Fruit fly (Drosophila melanogaster) whole organism, embryonic: ENCODE data around the gene CG12054.

ENCODE experiments used
- Ada2b ChIP-seq: fragments of 200-800 bp; sonication (Bioruptor generic); IDR thresholded peaks from 2 replicates; pipeline ENCODE4 v1.3.6; 2022; ENCODE audit warnings: missing biosample characterization, missing genetic modification characterization
- Asciz ChIP-seq: fragments of 200-800 bp; sonication (Bioruptor generic); optimal IDR thresholded peaks from 2 replicates; lab custom pipeline; 2017; ENCODE audit warnings: missing biosample characterization, mild to moderate bottlenecking, missing genetic modification characterization, missing genetic modification reagents
- CG1024 ChIP-seq: fragments of 200-800 bp; sonication (Bioruptor generic); IDR thresholded peaks from 2 replicates; pipeline ENCODE4 v1.3.6; 2022; ENCODE audit warnings: missing biosample characterization, missing genetic modification characterization
- CG10321 ChIP-seq: fragments of 200-800 bp; sonication (Bioruptor generic); IDR thresholded peaks from 2 replicates; pipeline ENCODE4 v1.3.6; 2022; ENCODE audit warnings: missing biosample characterization, missing genetic modification characterization
- CG11247 ChIP-seq: fragments of 200-800 bp; sonication (Bioruptor generic); IDR thresholded peaks from 2 replicates; pipeline ENCODE4 v1.3.6; 2022; ENCODE audit warnings: missing biosample characterization, missing genetic modification characterization
- CG12299 ChIP-seq: fragments of 200-800 bp; sonication (Bioruptor generic); optimal IDR thresholded peaks from 2 replicates; lab custom pipeline; 2018; ENCODE audit warnings: missing biosample characterization, mild to moderate bottlenecking, missing genetic modification characterization
- CG16779 ChIP-seq: fragments of 200-800 bp; sonication (Bioruptor generic); IDR thresholded peaks from 2 replicates; pipeline ENCODE4 v1.3.6; 2022; ENCODE audit warnings: missing biosample characterization, missing genetic modification characterization
- CG17612 ChIP-seq: fragments of 200-800 bp; sonication (Bioruptor generic); IDR thresholded peaks from 2 replicates; pipeline ENCODE4 v1.3.6; 2022; ENCODE audit warnings: missing biosample characterization, missing genetic modification characterization
- CG17829 ChIP-seq: fragments of 200-800 bp; optimal IDR thresholded peaks from 2 replicates; lab custom pipeline; 2019; ENCODE audit warnings: missing biosample characterization, mild to moderate bottlenecking, missing genetic modification characterization, moderate library complexity
- CG18011 ChIP-seq: fragments of 200-800 bp; sonication (Bioruptor generic); optimal IDR thresholded peaks from 2 replicates; lab custom pipeline; 2017; ENCODE audit warnings: missing biosample characterization, missing genetic modification characterization, mild to moderate bottlenecking, moderate library complexity, missing genotype
- CG31388 ChIP-seq: fragments of 200-800 bp; sonication (Bioruptor generic); optimal IDR thresholded peaks from 2 replicates; lab custom pipeline; 2016; ENCODE audit warnings: missing biosample characterization, missing genetic modification characterization
- CG33213 ChIP-seq: fragments of 200-800 bp; sonication (Bioruptor generic); optimal IDR thresholded peaks from 3 replicates; lab custom pipeline; 2016; ENCODE audit warnings: missing biosample characterization, missing genetic modification characterization
- CG6683 ChIP-seq: fragments of 200-800 bp; sonication (Bioruptor generic); optimal IDR thresholded peaks from 2 replicates; lab custom pipeline; 2017; ENCODE audit warnings: missing biosample characterization, mild to moderate bottlenecking, missing genetic modification characterization, missing genetic modification reagents
- CG6813 ChIP-seq: fragments of 200-800 bp; sonication (Bioruptor generic); optimal IDR thresholded peaks from 2 replicates; lab custom pipeline; 2017; ENCODE audit warnings: missing biosample characterization, missing genetic modification characterization, mild to moderate bottlenecking, moderate library complexity, missing genetic modification reagents
- CG8089 ChIP-seq: fragments of 200-800 bp; sonication (Bioruptor generic); optimal IDR thresholded peaks from 3 replicates; lab custom pipeline; 2016; ENCODE audit warnings: missing biosample characterization, missing genetic modification characterization
- CG9817 ChIP-seq: fragments of 200-800 bp; sonication (Bioruptor generic); optimal IDR thresholded peaks from 2 replicates; lab custom pipeline; 2018; ENCODE audit warnings: missing biosample characterization, mild to moderate bottlenecking, missing genetic modification characterization, moderate library complexity
- CHES-1-like ChIP-seq: fragments of 200-800 bp; sonication (Bioruptor generic); optimal IDR thresholded peaks from 2 replicates; lab custom pipeline; 2016; ENCODE audit warnings: missing biosample characterization, missing genetic modification characterization
- CkIIα-i1 ChIP-seq: fragments of 200-800 bp; sonication (Bioruptor generic); IDR thresholded peaks from 2 replicates; pipeline ENCODE4 v1.3.6; 2022; ENCODE audit warnings: missing biosample characterization, missing genetic modification characterization
- Dfd ChIP-seq, 2 experiments: fragments of >200 bp; optimal IDR thresholded peaks; 2 replicates each; lab custom pipeline; 2017; ENCODE audit warnings: missing biosample characterization in 2 of 2, missing genetic modification characterization in 2 of 2
- Drgx ChIP-seq: fragments of 200-800 bp; sonication (Bioruptor generic); IDR thresholded peaks from 2 replicates; pipeline ENCODE4 v1.3.6; 2022; ENCODE audit warnings: missing biosample characterization, missing genetic modification characterization
- Fer2 ChIP-seq: fragments of 200-800 bp; sonication (Bioruptor generic); optimal IDR thresholded peaks from 2 replicates; lab custom pipeline; 2018; ENCODE audit warnings: missing biosample characterization, mild to moderate bottlenecking, missing genetic modification characterization, moderate library complexity
- Gug ChIP-seq: fragments of 200-800 bp; sonication (Bioruptor generic); IDR thresholded peaks from 4 replicates; pipeline ENCODE4 v1.3.6; 2022; ENCODE audit warnings: missing biosample characterization, missing genetic modification characterization
- Hr78 ChIP-seq, 2 experiments: fragments of 200-800 bp in 1 of 2; fragments of >200 bp in 1 of 2; sonication (Bioruptor generic) in 1 of 2; optimal IDR thresholded peaks; 2 replicates each; lab custom pipeline; 2017 to 2019; ENCODE audit warnings: missing biosample characterization in 2 of 2, missing genetic modification characterization in 2 of 2, mild to moderate bottlenecking in 1 of 2, moderate library complexity in 1 of 2
- Kr ChIP-seq: fragments of 200-800 bp; sonication (Bioruptor generic); optimal IDR thresholded peaks from 2 replicates; lab custom pipeline; 2017; ENCODE audit warnings: missing biosample characterization, mild to moderate bottlenecking, missing genetic modification characterization
- NFAT ChIP-seq: fragments of 200-800 bp; sonication (Bioruptor generic); IDR thresholded peaks from 2 replicates; pipeline ENCODE4 v1.3.6; 2022; ENCODE audit warnings: missing biosample characterization, missing genetic modification characterization
- Neu2 ChIP-seq: fragments of 200-800 bp; sonication (Bioruptor generic); optimal IDR thresholded peaks from 3 replicates; lab custom pipeline; 2016; ENCODE audit warnings: missing biosample characterization, missing genetic modification characterization, borderline replicate concordance
- Spps ChIP-seq: fragments of 200-800 bp; sonication (Bioruptor generic); optimal IDR thresholded peaks from 2 replicates; lab custom pipeline; 2018; ENCODE audit warnings: missing biosample characterization, mild to moderate bottlenecking, missing genetic modification characterization
- Xrp1 ChIP-seq: fragments of 200-800 bp; sonication (Bioruptor generic); IDR thresholded peaks from 2 replicates; pipeline ENCODE4 v1.3.6; 2022; ENCODE audit warnings: missing biosample characterization, missing genetic modification characterization
- ac ChIP-seq: fragments of 200-800 bp; sonication (Bioruptor generic); optimal IDR thresholded peaks from 3 replicates; lab custom pipeline; 2017; ENCODE audit warnings: missing biosample characterization, mild to moderate bottlenecking, missing genetic modification characterization
- amos ChIP-seq: fragments of 200-800 bp; sonication (Bioruptor generic); IDR thresholded peaks from 2 replicates; pipeline ENCODE4 v1.3.6; 2022; ENCODE audit warnings: missing biosample characterization, missing genetic modification characterization; ENCODE audit not compliant: partially characterized antibody
- ase ChIP-seq: fragments of 200-800 bp; sonication (Bioruptor generic); IDR thresholded peaks from 3 replicates; pipeline ENCODE4 v1.3.6; 2022; ENCODE audit warnings: missing biosample characterization, missing genetic modification characterization
- en ChIP-seq: fragments of 200-800 bp; sonication (Bioruptor generic); optimal IDR thresholded peaks from 2 replicates; lab custom pipeline; 2016; ENCODE audit warnings: missing biosample characterization, missing genetic modification characterization
- eyg ChIP-seq: fragments of 200-800 bp; sonication (Bioruptor generic); optimal IDR thresholded peaks from 3 replicates; lab custom pipeline; 2016; ENCODE audit warnings: missing biosample characterization, missing genetic modification characterization
- gro ChIP-seq: fragments of 200-800 bp; sonication (Bioruptor generic); optimal IDR thresholded peaks from 2 replicates; lab custom pipeline; 2016; ENCODE audit warnings: missing biosample characterization, missing genetic modification characterization
- gsb ChIP-seq: fragments of 200-800 bp; sonication (Bioruptor generic); IDR thresholded peaks from 2 replicates; pipeline ENCODE4 v1.3.6; 2022; ENCODE audit warnings: missing biosample characterization, missing genetic modification characterization
- hkb ChIP-seq, 2 experiments: fragments of 200-800 bp in 1 of 2; fragments of >200 bp in 1 of 2; sonication (Bioruptor generic) in 1 of 2; IDR thresholded peaks in 1 of 2; optimal IDR thresholded peaks in 1 of 2; 2 replicates each; pipeline versions ENCODE4 v1.3.6 to Lab custom; 2017 to 2022; ENCODE audit warnings: missing biosample characterization in 1 of 2, missing genetic modification characterization in 1 of 2
- jing ChIP-seq: fragments of 200-800 bp; sonication (Bioruptor generic); optimal IDR thresholded peaks from 2 replicates; lab custom pipeline; 2018; ENCODE audit warnings: missing biosample characterization, mild to moderate bottlenecking, missing genetic modification characterization
- kah ChIP-seq: fragments of 200-800 bp; sonication (Bioruptor generic); optimal IDR thresholded peaks from 2 replicates; lab custom pipeline; 2018; ENCODE audit warnings: missing biosample characterization, mild to moderate bottlenecking, missing genetic modification characterization
- kni ChIP-seq: fragments of 200-800 bp; sonication (Bioruptor generic); optimal IDR thresholded peaks from 3 replicates; lab custom pipeline; 2017; ENCODE audit warnings: mild to moderate bottlenecking, missing biosample characterization, missing genetic modification reagents, missing genetic modification characterization
- lbe ChIP-seq: fragments of 200-800 bp; sonication (Bioruptor generic); optimal IDR thresholded peaks from 2 replicates; lab custom pipeline; 2016; ENCODE audit warnings: missing biosample characterization, mild to moderate bottlenecking, missing genetic modification characterization
- mirr ChIP-seq: fragments of 200-800 bp; sonication (Bioruptor generic); optimal IDR thresholded peaks from 3 replicates; lab custom pipeline; 2018; ENCODE audit warnings: missing biosample characterization, mild to moderate bottlenecking, missing genetic modification characterization
- nerfin-1 ChIP-seq: fragments of 200-800 bp; sonication (Bioruptor generic); optimal IDR thresholded peaks from 3 replicates; lab custom pipeline; 2019; ENCODE audit warnings: missing biosample characterization, mild to moderate bottlenecking, missing genetic modification characterization, moderate library complexity
- org-1 ChIP-seq: fragments of 200-800 bp; sonication (Bioruptor generic); optimal IDR thresholded peaks from 2 replicates; lab custom pipeline; 2017; ENCODE audit warnings: missing biosample characterization, missing genetic modification characterization
- rib ChIP-seq: fragments of 200-800 bp; sonication (Bioruptor generic); IDR thresholded peaks from 2 replicates; pipeline ENCODE4 v1.3.6; 2022; ENCODE audit warnings: missing biosample characterization, missing genetic modification characterization
- slbo ChIP-seq: fragments of 200-800 bp; sonication (Bioruptor generic); IDR thresholded peaks from 2 replicates; pipeline ENCODE4 v1.3.6; 2022; ENCODE audit warnings: missing biosample characterization, missing genetic modification characterization
- sob ChIP-seq: fragments of 200-800 bp; sonication (Bioruptor generic); IDR thresholded peaks from 2 replicates; pipeline ENCODE4 v1.3.6; 2022; ENCODE audit warnings: missing biosample characterization, missing genetic modification characterization
- stwl ChIP-seq: fragments of 200-800 bp; sonication (Bioruptor generic); optimal IDR thresholded peaks from 3 replicates; lab custom pipeline; 2018; ENCODE audit warnings: missing biosample characterization, mild to moderate bottlenecking, missing genetic modification characterization, moderate library complexity
- tup ChIP-seq: fragments of 200-800 bp; sonication (Bioruptor generic); optimal IDR thresholded peaks from 2 replicates; lab custom pipeline; 2016; ENCODE audit warnings: missing biosample characterization, mild to moderate bottlenecking, missing genetic modification characterization, moderate library complexity

The CG12054 gene

DNA sequence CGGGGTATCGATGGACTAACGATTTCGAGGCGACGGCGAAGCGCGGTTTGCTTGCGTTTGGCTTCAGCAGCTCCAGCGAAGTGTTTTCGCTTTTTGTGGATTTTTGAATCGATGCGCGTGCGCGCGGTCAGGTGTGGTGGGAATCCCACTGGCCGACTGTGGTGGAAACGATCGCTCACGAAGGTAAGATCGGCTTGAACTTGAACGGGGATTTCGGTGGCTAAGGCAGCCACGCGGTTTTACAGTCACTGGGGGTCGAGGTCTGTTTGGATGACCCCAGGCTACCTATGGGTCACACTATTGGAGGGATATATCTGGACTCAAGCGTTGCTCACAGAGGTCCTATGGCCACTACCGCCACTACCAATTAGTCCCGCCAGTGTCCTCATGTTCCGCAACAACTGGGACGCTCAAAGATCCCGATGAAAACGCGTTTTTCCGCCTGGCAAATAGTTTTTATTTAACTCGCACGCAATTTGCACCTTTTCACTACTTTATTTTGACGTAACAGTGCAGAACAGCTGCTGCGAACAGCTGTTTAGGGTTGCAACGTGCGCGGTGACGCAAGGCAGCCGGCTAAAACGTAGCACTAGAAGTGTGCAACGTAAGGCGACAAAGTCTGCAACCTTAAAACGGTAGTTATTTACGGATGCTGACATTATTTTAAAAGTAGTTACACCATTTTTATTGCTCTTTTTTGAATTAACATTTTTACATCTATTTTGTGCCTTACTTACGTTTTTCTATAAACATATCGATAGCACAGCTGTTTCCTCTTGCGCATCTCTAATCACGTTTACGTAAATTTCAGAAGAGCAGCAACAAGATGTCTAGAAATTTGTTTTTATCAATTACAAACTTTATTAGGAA is 31.8 kb downstream of the CG12054 start, which contains the start of the genes qless and mRpL32 (continued):
- TF ChIP-seq slbo: peak; percentile 60; the same call in 1 of the 2 replicates
- TF ChIP-seq stwl (tag; lab: Kevin White, UChicago): peak; percentile 54
- peak; percentile 26 for TF ChIP-seq Spps
- peak; percentile 86 for TF ChIP-seq gro
- TF ChIP-seq en (GFP tag; lab: Kevin White, UChicago): no peak
- TF ChIP-seq NFAT: peak; percentile 62; the same call in 1 of the 2 replicates
- peak; percentile 33 for TF ChIP-seq CG9817 (tag; lab: Kevin White, UChicago)
- peak; percentile 9 for TF ChIP-seq Neu2
- TF ChIP-seq kah: no peak
- TF ChIP-seq Kr: no peak
- no peak for TF ChIP-seq hkb (optimal IDR thresholded peaks at IDR 0.05; lab: Kevin White, UChicago)
- TF ChIP-seq hkb (GFP tag; IDR thresholded peaks at IDR 0.05; lab: Robert Waterston, UW): peak; percentile 80
- TF ChIP-seq Gug (GFP tag; lab: Robert Waterston, UW): peak; percentile 60; the same call in 3 of the 4 replicates
- no peak for TF ChIP-seq tup (GFP tag; lab: Kevin White, UChicago)
- TF ChIP-seq CG16779 (GFP tag; lab: Robert Waterston, UW): 0 out of 2 replicates have a peak, but pooled peaks have one; percentile 9
- no peak for TF ChIP-seq CkIIα-i1 (GFP tag; lab: Robert Waterston, UW)
- TF ChIP-seq amos (GFP tag; lab: Robert Waterston, UW): peak; percentile 65
- peak; percentile 14 for TF ChIP-seq mirr
- no peak for TF ChIP-seq gsb
- peak; percentile 45 for TF ChIP-seq Fer2 (tag; lab: Kevin White, UChicago)
- peak; percentile 46 for TF ChIP-seq nerfin-1
- no peak for TF ChIP-seq CG12299
- TF ChIP-seq org-1: no peak
- TF ChIP-seq kni (GFP tag; lab: Kevin White, UChicago): peak; percentile 24
- peak in 1 of 2 experiments; percentile 100 for TF ChIP-seq Hr78 (GFP tag; optimal IDR thresholded peaks at IDR 0.05; lab: Kevin White, UChicago)
- TF ChIP-seq Ada2b (GFP tag; lab: Robert Waterston, UW): peak; percentile 75
- peak; percentile 60 for TF ChIP-seq Drgx (GFP tag; lab: Robert Waterston, UW)
- TF ChIP-seq Xrp1: peak; percentile 91
- no peak for TF ChIP-seq Dfd (GFP tag; optimal IDR thresholded peaks at IDR 0.05; lab: Kevin White, UChicago)
- peak; percentile 82 for TF ChIP-seq CG11247
- no peak for TF ChIP-seq rib (GFP tag; lab: Robert Waterston, UW)
- no peak for TF ChIP-seq CG6683
- peak; percentile 58 for TF ChIP-seq CHES-1-like (GFP tag; lab: Kevin White, UChicago)
- TF ChIP-seq lbe (GFP tag; lab: Kevin White, UChicago): peak; percentile 67
- TF ChIP-seq sob (GFP tag; lab: Robert Waterston, UW): peak; percentile 78
- TF ChIP-seq CG10321: no peak
- TF ChIP-seq jing (GFP tag; lab: Kevin White, UChicago): no peak
- TF ChIP-seq CG18011: peak; percentile 29
- TF ChIP-seq Asciz: no peak
- peak; percentile 42 for TF ChIP-seq eyg (GFP tag; lab: Kevin White, UChicago)
- TF ChIP-seq CG17612 (GFP tag; lab: Robert Waterston, UW): peak; percentile 41; the same call in 1 of the 2 replicates
- TF ChIP-seq CG33213 (GFP tag; lab: Kevin White, UChicago): peak; percentile 76
- peak; percentile 68 for TF ChIP-seq CG1024 (GFP tag; lab: Robert Waterston, UW)
- TF ChIP-seq ase: peak; percentile 77
- TF ChIP-seq ac (GFP tag; lab: Kevin White, UChicago): no peak
- no peak for TF ChIP-seq CG8089 (GFP tag; lab: Kevin White, UChicago)
- peak; percentile 87 for TF ChIP-seq CG17829
- peak; percentile 79 for TF ChIP-seq CG31388 (GFP tag; lab: Kevin White, UChicago)
- no peak for TF ChIP-seq CG6813 (GFP tag; lab: Kevin White, UChicago)
